Fruit fly (Drosophila melanogaster) whole organism, embryonic: ENCODE results near the gene osk.

Experiments used
- Atf3 ChIP-seq: fragments of 200-800 bp; sonication (Bioruptor generic); optimal IDR thresholded peaks from 3 replicates; lab custom pipeline; 2016; ENCODE audit warnings: missing biosample characterization, missing genetic modification characterization
- B-H2 ChIP-seq: fragments of 200-800 bp; sonication (Bioruptor generic); optimal IDR thresholded peaks from 2 replicates; lab custom pipeline; 2018; ENCODE audit warnings: missing biosample characterization, mild to moderate bottlenecking, missing genetic modification characterization
- CG10209 ChIP-seq: fragments of 200-800 bp; sonication (Bioruptor generic); optimal IDR thresholded peaks from 3 replicates; lab custom pipeline; 2017; ENCODE audit warnings: missing biosample characterization, mild to moderate bottlenecking, missing genetic modification characterization, missing genetic modification reagents
- CG10543 ChIP-seq: fragments of 200-800 bp; sonication (Bioruptor generic); optimal IDR thresholded peaks from 3 replicates; lab custom pipeline; 2017; ENCODE audit warnings: missing biosample characterization, mild to moderate bottlenecking, missing genetic modification characterization, moderate library complexity
- CG11085 ChIP-seq: fragments of 200-800 bp; sonication (Bioruptor generic); IDR thresholded peaks from 2 replicates; pipeline ENCODE4 v1.3.6; 2022; ENCODE audit warnings: missing biosample characterization, missing genetic modification characterization
- CG12769 ChIP-seq: fragments of 200-800 bp; sonication (Bioruptor generic); optimal IDR thresholded peaks from 2 replicates; lab custom pipeline; 2019; ENCODE audit warnings: missing biosample characterization, mild to moderate bottlenecking, missing genetic modification characterization, moderate library complexity
- CG12942 ChIP-seq: fragments of 200-800 bp; sonication (Bioruptor generic); optimal IDR thresholded peaks from 3 replicates; lab custom pipeline; 2016; ENCODE audit warnings: missing biosample characterization, missing genetic modification characterization
- CG13894 ChIP-seq: fragments of 200-800 bp; sonication (Bioruptor generic); optimal IDR thresholded peaks from 3 replicates; lab custom pipeline; 2018; ENCODE audit warnings: missing biosample characterization, mild to moderate bottlenecking, missing genetic modification characterization, moderate library complexity
- CG14014 ChIP-seq: fragments of 200-800 bp; sonication (Bioruptor generic); IDR thresholded peaks from 2 replicates; pipeline ENCODE4 v1.3.6; 2022; ENCODE audit warnings: missing biosample characterization, missing genetic modification characterization
- CG14667 ChIP-seq: fragments of 200-800 bp; sonication (Bioruptor generic); IDR thresholded peaks from 2 replicates; pipeline ENCODE4 v1.3.6; 2022; ENCODE audit warnings: missing biosample characterization, missing genetic modification characterization
- CG1792 ChIP-seq: fragments of 200-800 bp; sonication (Bioruptor generic); optimal IDR thresholded peaks from 2 replicates; lab custom pipeline; 2016; ENCODE audit warnings: missing biosample characterization, missing genetic modification characterization
- CG30403 ChIP-seq: fragments of 200-800 bp; sonication (Bioruptor generic); optimal IDR thresholded peaks from 3 replicates; lab custom pipeline; 2016; ENCODE audit warnings: missing biosample characterization, missing genetic modification characterization
- CG3281 ChIP-seq: fragments of 200-800 bp; sonication (Bioruptor generic); optimal IDR thresholded peaks from 3 replicates; lab custom pipeline; 2017; ENCODE audit warnings: missing biosample characterization, mild to moderate bottlenecking, missing genetic modification characterization
- CG3407 ChIP-seq: fragments of 200-800 bp; sonication (Bioruptor generic); optimal IDR thresholded peaks from 2 replicates; lab custom pipeline; 2018; ENCODE audit warnings: missing biosample characterization, mild to moderate bottlenecking, missing genetic modification characterization
- CG7271 ChIP-seq: fragments of 200-800 bp; sonication (Bioruptor generic); optimal IDR thresholded peaks from 2 replicates; lab custom pipeline; 2018; ENCODE audit warnings: missing biosample characterization, mild to moderate bottlenecking, missing genetic modification characterization, moderate library complexity
- CHES-1-like ChIP-seq: fragments of 200-800 bp; sonication (Bioruptor generic); optimal IDR thresholded peaks from 2 replicates; lab custom pipeline; 2016; ENCODE audit warnings: missing biosample characterization, missing genetic modification characterization
- Dp ChIP-seq: fragments of 200-800 bp; sonication (Bioruptor generic); optimal IDR thresholded peaks from 2 replicates; lab custom pipeline; 2018; ENCODE audit warnings: missing biosample characterization, mild to moderate bottlenecking, missing genetic modification characterization, moderate library complexity
- Drgx ChIP-seq: fragments of 200-800 bp; sonication (Bioruptor generic); IDR thresholded peaks from 2 replicates; pipeline ENCODE4 v1.3.6; 2022; ENCODE audit warnings: missing biosample characterization, missing genetic modification characterization
- Ets65A ChIP-seq: fragments of 200-800 bp; sonication (Bioruptor generic); peaks from one replicate; lab custom pipeline; 2016; ENCODE audit warnings: missing biosample characterization, missing genetic modification characterization
- Ets97D ChIP-seq: fragments of 200-800 bp; sonication (Bioruptor generic); optimal IDR thresholded peaks from 3 replicates; lab custom pipeline; 2016; ENCODE audit warnings: missing biosample characterization, missing genetic modification characterization
- Hmx ChIP-seq: fragments of 200-800 bp; sonication (Bioruptor generic); optimal IDR thresholded peaks from 2 replicates; lab custom pipeline; 2016; ENCODE audit warnings: missing biosample characterization, missing genetic modification characterization
- Lpt ChIP-seq: fragments of >200 bp; optimal IDR thresholded peaks from 2 replicates; lab custom pipeline; 2018; ENCODE audit warnings: missing biosample characterization, missing genetic modification characterization
- Oli ChIP-seq: fragments of 200-800 bp; sonication (Bioruptor generic); optimal IDR thresholded peaks from 2 replicates; lab custom pipeline; 2018; ENCODE audit warnings: missing biosample characterization, mild to moderate bottlenecking, missing genetic modification characterization, moderate library complexity
- Pdp1 ChIP-seq, 2 experiments: fragments of 200-800 bp; sonication (Bioruptor generic); optimal IDR thresholded peaks; 3 replicates each; lab custom pipeline; 2016; ENCODE audit warnings: missing biosample characterization in 2 of 2, missing genetic modification characterization in 2 of 2, mild to moderate bottlenecking in 1 of 2, moderate library complexity in 1 of 2
- Rfx ChIP-seq: fragments of 200-800 bp; sonication (Bioruptor generic); IDR thresholded peaks from 2 replicates; pipeline ENCODE4 v1.3.6; 2022; ENCODE audit warnings: missing biosample characterization, missing genetic modification characterization
- Xbp1 ChIP-seq: fragments of 200-800 bp; sonication (Bioruptor generic); optimal IDR thresholded peaks from 3 replicates; lab custom pipeline; 2016; ENCODE audit warnings: missing biosample characterization, mild to moderate bottlenecking, missing genetic modification characterization
- ab ChIP-seq: fragments of 200-800 bp; sonication (Bioruptor generic); optimal IDR thresholded peaks from 2 replicates; lab custom pipeline; 2016; ENCODE audit warnings: missing biosample characterization, missing genetic modification characterization
- bcd ChIP-seq: fragments of 200-800 bp; sonication (Bioruptor generic); optimal IDR thresholded peaks from 2 replicates; lab custom pipeline; 2017; ENCODE audit warnings: missing biosample characterization, mild to moderate bottlenecking, missing genetic modification characterization
- chinmo ChIP-seq: fragments of 200-800 bp; sonication (Bioruptor generic); IDR thresholded peaks from 4 replicates; pipeline ENCODE4 v1.3.6; 2022; ENCODE audit warnings: missing biosample characterization, missing genetic modification characterization; ENCODE audit not compliant: partially characterized antibody
- cwo ChIP-seq: fragments of 200-800 bp; sonication (Bioruptor generic); optimal IDR thresholded peaks from 3 replicates; lab custom pipeline; 2017; ENCODE audit warnings: missing biosample characterization, missing genetic modification characterization, mild to moderate bottlenecking, moderate library complexity, missing genetic modification reagents
- fu2 ChIP-seq: fragments of 200-800 bp; sonication (Bioruptor generic); optimal IDR thresholded peaks from 2 replicates; lab custom pipeline; 2016; ENCODE audit warnings: missing biosample characterization, missing genetic modification characterization
- gem ChIP-seq: fragments of 200-800 bp; sonication (Bioruptor generic); optimal IDR thresholded peaks from 2 replicates; lab custom pipeline; 2019; ENCODE audit warnings: missing biosample characterization, mild to moderate bottlenecking, missing genetic modification characterization, moderate library complexity
- hth ChIP-seq: fragments of >200 bp; optimal IDR thresholded peaks from 2 replicates; lab custom pipeline; 2017; ENCODE audit warnings: inconsistent platforms
- jing ChIP-seq: fragments of 200-800 bp; sonication (Bioruptor generic); optimal IDR thresholded peaks from 2 replicates; lab custom pipeline; 2018; ENCODE audit warnings: missing biosample characterization, mild to moderate bottlenecking, missing genetic modification characterization
- nerfin-2 ChIP-seq: fragments of 200-800 bp; sonication (Bioruptor generic); IDR thresholded peaks from 2 replicates; pipeline ENCODE4 v1.3.6; 2022; ENCODE audit warnings: missing biosample characterization, missing genetic modification characterization; ENCODE audit not compliant: partially characterized antibody
- oc ChIP-seq: fragments of 200-800 bp; sonication (Bioruptor generic); optimal IDR thresholded peaks from 2 replicates; lab custom pipeline; 2018; ENCODE audit warnings: missing biosample characterization, mild to moderate bottlenecking, missing genetic modification characterization, moderate library complexity
- otp ChIP-seq: fragments of 200-800 bp; sonication (Bioruptor generic); IDR thresholded peaks from 3 replicates; pipeline ENCODE4, ENCODE4 v1.3.6; 2022; ENCODE audit warnings: missing biosample characterization, missing genetic modification characterization
- phol ChIP-seq: fragments of 200-800 bp; sonication (Bioruptor generic); optimal IDR thresholded peaks from 3 replicates; lab custom pipeline; 2018; ENCODE audit warnings: missing biosample characterization, mild to moderate bottlenecking, missing genetic modification characterization, moderate library complexity
- pros ChIP-seq: fragments of 200-800 bp; sonication (Bioruptor generic); optimal IDR thresholded peaks from 3 replicates; lab custom pipeline; 2019; ENCODE audit warnings: missing biosample characterization, mild to moderate bottlenecking, missing genetic modification characterization, moderate library complexity
- psq ChIP-seq: fragments of 200-800 bp; sonication (Bioruptor generic); optimal IDR thresholded peaks from 2 replicates; lab custom pipeline; 2017; ENCODE audit warnings: missing biosample characterization, missing genetic modification characterization
- pum ChIP-seq: fragments of 200-800 bp; sonication (Bioruptor generic); optimal IDR thresholded peaks from 2 replicates; lab custom pipeline; 2016; ENCODE audit warnings: missing biosample characterization, missing genetic modification characterization
- scrt ChIP-seq: fragments of 200-800 bp; sonication (Bioruptor generic); optimal IDR thresholded peaks from 2 replicates; lab custom pipeline; 2018; ENCODE audit warnings: missing biosample characterization, mild to moderate bottlenecking, missing genetic modification characterization, moderate library complexity
- sd ChIP-seq: fragments of 200-800 bp; sonication (Bioruptor generic); optimal IDR thresholded peaks from 3 replicates; lab custom pipeline; 2018; ENCODE audit warnings: missing biosample characterization, mild to moderate bottlenecking, missing genetic modification characterization, moderate library complexity
- sens ChIP-seq: fragments of 200-800 bp; sonication (Bioruptor generic); peaks from one replicate; lab custom pipeline; 2016; ENCODE audit warnings: missing biosample characterization, missing genetic modification characterization
- sisA ChIP-seq: fragments of 200-800 bp; sonication (Bioruptor generic); IDR thresholded peaks from 2 replicates; pipeline ENCODE4 v1.3.6; 2022; ENCODE audit warnings: missing biosample characterization, missing genetic modification characterization
- slbo ChIP-seq: fragments of 200-800 bp; sonication (Bioruptor generic); IDR thresholded peaks from 2 replicates; pipeline ENCODE4 v1.3.6; 2022; ENCODE audit warnings: missing biosample characterization, missing genetic modification characterization
- sr ChIP-seq: fragments of 200-800 bp; sonication (Bioruptor generic); IDR thresholded peaks from 3 replicates; pipeline ENCODE4 v1.3.6; 2022; ENCODE audit warnings: missing biosample characterization, missing genetic modification characterization
- wdn ChIP-seq: fragments of 200-800 bp; sonication (Bioruptor generic); IDR thresholded peaks from 2 replicates; pipeline ENCODE4 v1.3.6; 2022; ENCODE audit warnings: missing biosample characterization, missing genetic modification characterization

Gene osk

dm6 chr3R:8890441-8890840 is 44.5 kb upstream of the osk start (continued):
- TF ChIP-seq nerfin-2 (GFP tag; lab: Robert Waterston, UW) = no peak
- peak; percentile 7; the same call in 1 of the 2 replicates for TF ChIP-seq Drgx (GFP tag; lab: Robert Waterston, UW)
- TF ChIP-seq sens (GFP tag; lab: Kevin White, UChicago) = peak; percentile 56
- 0 out of 2 replicates have a peak, but pooled peaks have one; percentile 23 for TF ChIP-seq slbo (GFP tag; lab: Robert Waterston, UW)
- TF ChIP-seq CG10543 (GFP tag; lab: Kevin White, UChicago) = no peak
- TF ChIP-seq Rfx = 0 out of 2 replicates have a peak, but pooled peaks have one; percentile 8
- TF ChIP-seq Ets97D (GFP tag; lab: Kevin White, UChicago) = no peak
- no peak for TF ChIP-seq Hmx (GFP tag; lab: Kevin White, UChicago)
- no peak for TF ChIP-seq CG12942 (GFP tag; lab: Kevin White, UChicago)
- no peak for TF ChIP-seq cwo
- no peak for TF ChIP-seq pum (GFP tag; lab: Kevin White, UChicago)
- peak; percentile 15 for TF ChIP-seq B-H2 (GFP tag; lab: Kevin White, UChicago)
- TF ChIP-seq jing (GFP tag; lab: Kevin White, UChicago) = no peak
- TF ChIP-seq Dp (GFP tag; lab: Kevin White, UChicago) = no peak
- TF ChIP-seq CG14014 (GFP tag; lab: Robert Waterston, UW) = peak; percentile 27; the same call in 1 of the 2 replicates
- no peak for TF ChIP-seq Oli
- TF ChIP-seq CG14667 = no peak
- TF ChIP-seq CHES-1-like (GFP tag; lab: Kevin White, UChicago) = no peak
- no peak for TF ChIP-seq scrt (GFP tag; lab: Kevin White, UChicago)
- TF ChIP-seq, all 482 proteins: peak for 41

DNA sequence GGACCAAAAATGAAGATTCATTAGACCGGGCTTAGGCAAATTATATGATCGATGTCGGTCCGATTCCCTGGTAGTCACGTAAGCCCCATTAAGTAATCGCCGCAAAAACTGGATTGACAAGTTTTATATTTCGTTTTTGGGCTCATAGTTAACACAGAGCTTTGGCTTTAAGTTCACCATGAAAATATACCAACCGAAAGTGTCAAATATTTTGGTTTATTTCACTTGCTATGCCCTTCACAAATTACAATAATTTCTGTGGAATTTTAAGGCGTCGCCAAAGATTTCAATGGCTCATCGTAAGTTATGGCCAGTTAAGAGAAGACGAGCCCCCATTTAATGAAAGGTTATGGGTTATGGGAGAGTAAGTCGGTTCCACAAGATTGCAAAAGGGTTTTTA is 43.3 kb upstream of the osk start:
- TF ChIP-seq Ets65A (GFP tag; lab: Kevin White, UChicago) = peak; percentile 21
- peak; percentile 13 for TF ChIP-seq CG12769 (tag; lab: Kevin White, UChicago)
- peak in 1 of 2 experiments; percentile 18 for TF ChIP-seq Pdp1 (GFP tag; optimal IDR thresholded peaks at IDR 0.05; lab: Kevin White, UChicago)
- TF ChIP-seq chinmo (GFP tag; lab: Robert Waterston, UW) = 0 out of 4 replicates have a peak, but pooled peaks have one; percentile 58
- TF ChIP-seq sd (tag; lab: Kevin White, UChicago) = peak; percentile 80
- TF ChIP-seq Lpt (GFP tag; lab: Kevin White, UChicago) = no peak
- no peak for TF ChIP-seq hth (lab: Kevin White, UChicago)
- peak; percentile 64 for TF ChIP-seq oc (tag; lab: Kevin White, UChicago)
- TF ChIP-seq CG13894 (tag; lab: Kevin White, UChicago) = peak; percentile 56

DNA sequence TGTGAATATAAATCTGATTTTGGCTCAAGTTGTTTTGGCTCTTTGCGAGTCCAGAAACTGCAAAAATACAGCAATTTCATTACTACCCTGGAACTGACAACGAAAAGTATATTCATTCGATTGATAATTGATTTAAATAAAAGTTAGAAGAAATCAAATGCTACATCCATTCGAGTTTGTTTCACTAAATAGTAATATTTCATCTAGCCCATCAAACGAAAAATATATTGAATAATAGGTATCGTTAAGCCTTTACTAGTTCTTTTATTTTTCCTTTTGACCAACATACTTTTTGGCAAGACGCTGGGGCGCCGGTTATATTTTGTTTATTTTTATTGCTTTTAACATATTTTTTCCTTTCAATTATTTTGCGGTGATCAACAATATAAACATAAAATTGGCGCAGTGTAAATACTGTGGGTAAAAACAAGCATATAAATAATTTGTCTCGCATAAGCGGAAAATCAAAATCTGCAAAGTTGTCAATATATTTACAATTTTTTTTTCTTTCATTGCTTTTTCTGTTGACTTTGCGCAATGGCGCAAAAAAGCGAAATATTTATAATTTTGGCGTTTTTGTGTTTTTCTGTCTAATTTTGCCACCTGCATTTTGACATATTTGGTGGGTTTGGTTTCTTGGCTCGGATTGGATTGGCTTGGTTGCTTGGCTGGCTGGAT is 41.8 kb upstream of the osk start:
- TF ChIP-seq CG1792 (GFP tag; lab: Kevin White, UChicago) = no peak
- TF ChIP-seq Xbp1 (GFP tag; lab: Kevin White, UChicago) = peak; percentile 20
- no peak for TF ChIP-seq fu2
- TF ChIP-seq wdn (GFP tag; lab: Robert Waterston, UW) = no peak
- TF ChIP-seq ab (GFP tag; lab: Kevin White, UChicago) = no peak
- no peak for TF ChIP-seq pros (GFP tag; lab: Kevin White, UChicago)
- TF ChIP-seq otp = no peak
- TF ChIP-seq hth (lab: Kevin White, UChicago) = no peak
- TF ChIP-seq bcd = no peak
- TF ChIP-seq phol (tag; lab: Kevin White, UChicago) = peak; percentile 3
- TF ChIP-seq CG11085 (GFP tag; lab: Robert Waterston, UW) = no peak
- no peak for TF ChIP-seq sr (GFP tag; lab: Robert Waterston, UW)
- no peak for TF ChIP-seq CG7271
- peak; percentile 11 for TF ChIP-seq CG10209 (GFP tag; lab: Kevin White, UChicago)
- TF ChIP-seq CG3281 (GFP tag; lab: Kevin White, UChicago) = peak; percentile 11
- 0 out of 2 replicates have a peak, but pooled peaks have one; percentile 20 for TF ChIP-seq sisA (GFP tag; lab: Robert Waterston, UW)
- TF ChIP-seq psq (GFP tag; lab: Kevin White, UChicago) = no peak
- TF ChIP-seq CG3407 (GFP tag; lab: Kevin White, UChicago) = no peak
- peak; percentile 52 for TF ChIP-seq gem (tag; lab: Kevin White, UChicago)
- no peak for TF ChIP-seq Atf3 (GFP tag; lab: Kevin White, UChicago)
- peak; percentile 12 for TF ChIP-seq CG30403 (GFP tag; lab: Kevin White, UChicago)
